Fruit fly (Drosophila melanogaster) whole organism, pupa: ENCODE measurements around the gene Gpo3.

Experiments used
- CG10348 ChIP-seq: fragments of 200-800 bp; sonication (Bioruptor generic); IDR thresholded peaks from 2 replicates; pipeline ENCODE4 v1.3.6; 2022; ENCODE audit warnings: missing biosample characterization, missing genetic modification characterization
- CG12605 ChIP-seq: fragments of 200-800 bp; sonication (Bioruptor generic); IDR thresholded peaks from 2 replicates; pipeline ENCODE4 v1.3.6; 2022; ENCODE audit warnings: missing biosample characterization, missing genetic modification characterization
- CG13204 ChIP-seq: fragments of 200-800 bp; sonication (Bioruptor generic); optimal IDR thresholded peaks from 2 replicates; lab custom pipeline; 2018; ENCODE audit warnings: missing biosample characterization, mild to moderate bottlenecking, missing genetic modification characterization, moderate library complexity
- CG14655 ChIP-seq: fragments of 200-800 bp; sonication (Bioruptor generic); optimal IDR thresholded peaks from 3 replicates; lab custom pipeline; 2017; ENCODE audit warnings: mild to moderate bottlenecking, missing biosample characterization, missing genetic modification reagents, missing genetic modification characterization
- CG34367 ChIP-seq: fragments of 200-800 bp; sonication (Bioruptor generic); optimal IDR thresholded peaks from 2 replicates; lab custom pipeline; 2018; ENCODE audit warnings: missing biosample characterization, mild to moderate bottlenecking, missing genetic modification characterization
- CG4496 ChIP-seq: fragments of 200-800 bp; sonication (Bioruptor generic); IDR thresholded peaks from 3 replicates; pipeline ENCODE4 v1.3.6; 2022; ENCODE audit warnings: missing biosample characterization, missing genetic modification characterization
- CG8159 ChIP-seq: fragments of 200-800 bp; sonication (Bioruptor generic); optimal IDR thresholded peaks from 3 replicates; lab custom pipeline; 2018; ENCODE audit warnings: missing biosample characterization, mild to moderate bottlenecking, missing genetic modification characterization, moderate library complexity
- CG9948 ChIP-seq: fragments of 200-800 bp; sonication (Bioruptor generic); optimal IDR thresholded peaks from 2 replicates; lab custom pipeline; 2018; ENCODE audit warnings: missing biosample characterization, mild to moderate bottlenecking, missing genetic modification characterization, moderate library complexity
- D1 ChIP-seq: fragments of 200-800 bp; sonication (Bioruptor generic); optimal IDR thresholded peaks from 2 replicates; lab custom pipeline; 2018; ENCODE audit warnings: missing biosample characterization, mild to moderate bottlenecking, missing genetic modification characterization, moderate library complexity
- EcR ChIP-seq: fragments of 200-800 bp; sonication (Bioruptor generic); optimal IDR thresholded peaks from 3 replicates; lab custom pipeline; 2019; ENCODE audit warnings: missing biosample characterization, missing genetic modification characterization, mild to moderate bottlenecking, moderate library complexity, missing genetic modification reagents
- Pif1A ChIP-seq: fragments of 200-800 bp; sonication (Bioruptor generic); optimal IDR thresholded peaks from 3 replicates; lab custom pipeline; 2016; ENCODE audit warnings: missing biosample characterization, missing genetic modification characterization
- Pif1B ChIP-seq: fragments of 200-800 bp; sonication (Bioruptor generic); optimal IDR thresholded peaks from 3 replicates; lab custom pipeline; 2016; ENCODE audit warnings: missing biosample characterization, missing genetic modification characterization
- fd96Ca ChIP-seq: fragments of 200-800 bp; sonication (Bioruptor generic); IDR thresholded peaks from 3 replicates; pipeline ENCODE4 v1.3.6; 2022; ENCODE audit warnings: missing biosample characterization, missing genetic modification characterization
- rn ChIP-seq: fragments of 200-800 bp; sonication (Bioruptor generic); IDR thresholded peaks from 2 replicates; pipeline ENCODE4 v1.3.6; 2022; ENCODE audit warnings: missing biosample characterization, missing genetic modification characterization

dm6 chr2L:13707915-13708314 lies at the start of gene Gpo3:
- TF ChIP-seq CG10348 (no peak), CG8159 (tag; lab: Kevin White, UChicago) (no peak), CG9948 (no peak), Pif1B (no peak), CG4496 (no peak), rn (no peak), CG12605 (GFP tag; lab: Robert Waterston, UW) (no peak), CG34367 (tag; lab: Kevin White, UChicago) (no peak), CG13204 (GFP tag; lab: Kevin White, UChicago) (no peak), fd96Ca (GFP tag; lab: Robert Waterston, UW) (no peak), CG14655 (GFP tag; lab: Kevin White, UChicago) (no peak), Pif1A (GFP tag; lab: Kevin White, UChicago) (no peak), D1 (no peak), EcR (GFP tag; lab: Kevin White, UChicago) (no peak)
